Fruit fly (Drosophila melanogaster): Measurements from ENCODE around the gene RhoL.
A peak's percentile ranks its signal among the peaks of the same experiment; 100 is the strongest.

The RhoL gene

DNA sequence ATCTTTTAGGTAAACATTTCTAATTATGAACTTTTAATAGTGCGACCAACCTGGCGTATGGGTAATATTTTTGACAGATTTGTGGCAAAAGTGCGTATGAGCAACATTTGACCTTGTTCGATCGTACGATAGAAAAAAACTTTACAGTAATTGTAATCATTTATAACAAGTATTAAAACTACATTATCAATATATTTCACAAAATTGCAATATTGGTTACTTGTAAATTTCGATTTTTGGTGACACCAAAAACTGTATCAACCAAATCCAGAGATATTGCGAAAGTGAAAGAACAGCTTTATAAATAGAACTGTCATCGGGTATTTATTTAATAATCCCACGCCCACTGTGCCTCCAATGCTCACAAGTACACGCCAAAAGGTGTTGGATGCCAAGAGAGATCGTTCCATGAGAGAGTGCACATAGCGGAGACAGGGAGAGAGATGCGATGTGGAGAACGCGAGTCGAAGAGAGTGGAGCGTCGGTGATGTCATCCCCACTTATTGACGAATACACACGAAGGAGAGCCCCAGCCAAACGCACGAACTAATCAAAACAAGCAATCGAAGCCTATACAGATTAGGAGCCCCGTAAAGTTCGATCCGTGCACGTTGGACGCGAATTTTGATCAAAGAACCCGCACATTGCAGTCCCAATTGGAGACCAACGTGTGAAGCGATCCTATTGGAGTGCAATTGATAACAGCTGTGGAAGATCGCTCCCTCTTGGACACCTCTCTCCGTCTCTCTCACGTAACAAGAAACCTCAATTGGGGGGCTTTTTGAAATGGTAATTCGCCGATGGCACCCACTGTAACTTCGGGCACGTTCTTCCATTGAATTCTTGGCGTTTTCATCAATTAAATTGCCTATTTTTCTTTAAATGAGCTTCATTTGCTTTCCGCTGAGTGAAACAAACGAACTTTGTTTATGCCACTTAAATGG lies 31.1 kb upstream of the RhoL start (continued):
- TF ChIP-seq ssp (GFP tag; IDR thresholded peaks at IDR 0.05) (peak; percentile 83), NC2β (GFP tag; optimal IDR thresholded peaks at IDR 0.05) (peak; percentile 83), chif (GFP tag; optimal IDR thresholded peaks at IDR 0.05) (peak; percentile 89 to 90), CG3726 (GFP tag; IDR thresholded peaks at IDR 0.05) (peak; percentile 62; the same call in 1 of the 3 replicates), CG16863 (GFP tag; optimal IDR thresholded peaks at IDR 0.05) (peak; percentile 90), CG12299 (tag; optimal IDR thresholded peaks at IDR 0.05) (peak; percentile 93), mam (GFP tag; optimal IDR thresholded peaks at IDR 0.05) (peak; percentile 92), vvl (GFP tag; IDR thresholded peaks at IDR 0.05) (peak; percentile 88), sisA (GFP tag; IDR thresholded peaks at IDR 0.05) (peak; percentile 83), CG12942 (GFP tag; optimal IDR thresholded peaks at IDR 0.05) (peak; percentile 91), CG7556 (GFP tag; optimal IDR thresholded peaks at IDR 0.05) (peak; percentile 99), Xrp1 (GFP tag; IDR thresholded peaks at IDR 0.05) (peak; percentile 85), slbo (GFP tag; IDR thresholded peaks at IDR 0.05) (peak; percentile 90), rib (GFP tag; IDR thresholded peaks at IDR 0.05) (no peak; the same call in 1 of the 2 replicates), CG4617 (GFP tag; optimal IDR thresholded peaks at IDR 0.05; ENCODE audit: borderline replicate concordance) (peak; percentile 69), repo (GFP tag; optimal IDR thresholded peaks at IDR 0.05) (peak; percentile 82), CG12236 (GFP tag; optimal IDR thresholded peaks at IDR 0.05) (peak; percentile 69), CG43689 (GFP tag; IDR thresholded peaks at IDR 0.05) (peak; percentile 61), cato (GFP tag; optimal IDR thresholded peaks at IDR 0.05; ENCODE audit: borderline replicate concordance) (peak; percentile 87), CG7987 (GFP tag; optimal IDR thresholded peaks at IDR 0.05) (peak; percentile 83), z (GFP tag; IDR thresholded peaks at IDR 0.05) (0 out of 3 replicates have a peak, but pooled peaks have one; percentile 5), CG12769 (tag; optimal IDR thresholded peaks at IDR 0.05) (peak; percentile 89), Chrac-16 (GFP tag; optimal IDR thresholded peaks at IDR 0.05) (peak; percentile 93), gsb (GFP tag; IDR thresholded peaks at IDR 0.05) (peak; percentile 90), CG12104 (GFP tag; optimal IDR thresholded peaks at IDR 0.05) (peak; percentile 97), Hsf (GFP tag; optimal IDR thresholded peaks at IDR 0.05) (peak; percentile 96), wor (GFP tag; IDR thresholded peaks at IDR 0.05) (peak; percentile 90), Hr51 (GFP tag; optimal IDR thresholded peaks at IDR 0.05) (peak; percentile 91 to 98), caup (GFP tag; optimal IDR thresholded peaks at IDR 0.05; ENCODE audit: severe bottlenecking) (peak; percentile 95), Fer1 (GFP tag; optimal IDR thresholded peaks at IDR 0.05) (peak; percentile 97), CG14667 (GFP tag; IDR thresholded peaks at IDR 0.05) (peak; percentile 85), Gsc (GFP tag; IDR thresholded peaks at IDR 0.05) (peak; percentile 78), da (GFP tag; optimal IDR thresholded peaks at IDR 0.05) (peak; percentile 66), CG6683 (GFP tag; optimal IDR thresholded peaks at IDR 0.05) (peak; percentile 94), CG18599 (GFP tag; optimal IDR thresholded peaks at IDR 0.05) (peak; percentile 97), CG18764 (GFP tag; optimal IDR thresholded peaks at IDR 0.05) (peak; percentile 93), bowl (GFP tag; IDR thresholded peaks at IDR 0.05) (peak; percentile 40; the same call in 1 of the 2 replicates), Spps (tag; optimal IDR thresholded peaks at IDR 0.05) (peak; percentile 84), CG10979 (tag; optimal IDR thresholded peaks at IDR 0.05) (peak; percentile 96), zf30C (GFP tag; optimal IDR thresholded peaks at IDR 0.05) (no peak), CG33213 (GFP tag; optimal IDR thresholded peaks at IDR 0.05) (peak; percentile 67), CG2116 (GFP tag; optimal IDR thresholded peaks at IDR 0.05) (peak; percentile 79), unpg (GFP tag; optimal IDR thresholded peaks at IDR 0.05) (peak; percentile 91), tll (GFP tag; optimal IDR thresholded peaks at IDR 0.05) (peak in 1 of 2 experiments; percentile 38), shn (GFP tag; optimal IDR thresholded peaks at IDR 0.05) (peak; percentile 92), lmd (GFP tag; IDR thresholded peaks at IDR 0.05) (peak; percentile 94), CG6689 (GFP tag; IDR thresholded peaks at IDR 0.05) (peak; percentile 94), E2f1 (GFP tag; IDR thresholded peaks at IDR 0.05) (peak; percentile 83)
